Fruit fly (Drosophila melanogaster) whole organism, embryonic: ENCODE data around the gene Snx1.

ENCODE experiments used
- Blimp-1 ChIP-seq: fragments of 200-800 bp; sonication (Bioruptor generic); optimal IDR thresholded peaks from 3 replicates; lab custom pipeline; 2018; ENCODE audit warnings: missing biosample characterization, missing genetic modification characterization, mild to moderate bottlenecking, moderate library complexity, missing genetic modification reagents
- CG1024 ChIP-seq: fragments of 200-800 bp; sonication (Bioruptor generic); IDR thresholded peaks from 2 replicates; pipeline ENCODE4 v1.3.6; 2022; ENCODE audit warnings: missing biosample characterization, missing genetic modification characterization
- CG10366 ChIP-seq: fragments of 200-800 bp; sonication (Bioruptor generic); IDR thresholded peaks from 2 replicates; pipeline ENCODE4 v1.3.6; 2022; ENCODE audit warnings: missing biosample characterization, missing genetic modification characterization
- CG11723 ChIP-seq: fragments of 200-800 bp; sonication (Bioruptor generic); optimal IDR thresholded peaks from 2 replicates; lab custom pipeline; 2017; ENCODE audit warnings: missing biosample characterization, mild to moderate bottlenecking, missing genetic modification characterization
- CG13424 ChIP-seq: fragments of 200-800 bp; sonication (Bioruptor generic); optimal IDR thresholded peaks from 2 replicates; lab custom pipeline; 2019; ENCODE audit warnings: missing biosample characterization, mild to moderate bottlenecking, missing genetic modification characterization, moderate library complexity
- CG14860 ChIP-seq: fragments of 200-800 bp; sonication (Bioruptor generic); IDR thresholded peaks from 3 replicates; pipeline ENCODE4 v1.3.6; 2022; ENCODE audit warnings: missing biosample characterization, missing genetic modification characterization; ENCODE audit not compliant: partially characterized antibody
- CG1529 ChIP-seq: fragments of 200-800 bp; sonication (Bioruptor generic); optimal IDR thresholded peaks from 3 replicates; lab custom pipeline; 2018; ENCODE audit warnings: missing biosample characterization, missing genetic modification characterization
- CG17385 ChIP-seq: fragments of 200-800 bp; sonication (Bioruptor generic); optimal IDR thresholded peaks from 3 replicates; lab custom pipeline; 2018; ENCODE audit warnings: missing biosample characterization, mild to moderate bottlenecking, missing genetic modification characterization
- CG17802 ChIP-seq: fragments of 200-800 bp; sonication (Bioruptor generic); optimal IDR thresholded peaks from 2 replicates; lab custom pipeline; 2018; ENCODE audit warnings: missing biosample characterization, mild to moderate bottlenecking, missing genetic modification characterization, moderate library complexity
- CG18011 ChIP-seq: fragments of 200-800 bp; sonication (Bioruptor generic); optimal IDR thresholded peaks from 2 replicates; lab custom pipeline; 2017; ENCODE audit warnings: missing biosample characterization, missing genetic modification characterization, mild to moderate bottlenecking, moderate library complexity, missing genotype
- CG2678 ChIP-seq: fragments of 200-800 bp; sonication (Bioruptor generic); optimal IDR thresholded peaks from 3 replicates; lab custom pipeline; 2019; ENCODE audit warnings: missing biosample characterization, mild to moderate bottlenecking, missing genetic modification characterization, moderate library complexity
- CG3065 ChIP-seq: fragments of 200-800 bp; sonication (Bioruptor generic); optimal IDR thresholded peaks from 2 replicates; lab custom pipeline; 2016; ENCODE audit warnings: missing biosample characterization, missing genetic modification characterization
- CG31388 ChIP-seq: fragments of 200-800 bp; sonication (Bioruptor generic); optimal IDR thresholded peaks from 2 replicates; lab custom pipeline; 2016; ENCODE audit warnings: missing biosample characterization, missing genetic modification characterization
- CG3995 ChIP-seq: fragments of 200-800 bp; sonication (Bioruptor generic); optimal IDR thresholded peaks from 3 replicates; lab custom pipeline; 2016; ENCODE audit warnings: missing biosample characterization, missing genetic modification characterization
- CG4854 ChIP-seq: fragments of 200-800 bp; sonication (Bioruptor generic); optimal IDR thresholded peaks from 2 replicates; lab custom pipeline; 2016; ENCODE audit warnings: missing biosample characterization, missing genetic modification characterization, inconsistent platforms
- CG5180 ChIP-seq: fragments of 200-800 bp; sonication (Bioruptor generic); optimal IDR thresholded peaks from 3 replicates; lab custom pipeline; 2017; ENCODE audit warnings: missing biosample characterization, missing genetic modification characterization, mild to moderate bottlenecking, moderate library complexity, missing genetic modification reagents
- CG6854 ChIP-seq: fragments of 200-800 bp; sonication (Bioruptor generic); optimal IDR thresholded peaks from 3 replicates; lab custom pipeline; 2017; ENCODE audit warnings: missing biosample characterization, mild to moderate bottlenecking, missing genetic modification characterization
- CG8290 ChIP-seq, 3 experiments: fragments of 200-800 bp; sonication (Bioruptor generic); optimal IDR thresholded peaks; 2 replicates each; lab custom pipeline; 2016 to 2019; ENCODE audit warnings: missing biosample characterization in 3 of 3, missing genetic modification characterization in 3 of 3, mild to moderate bottlenecking in 2 of 3, moderate library complexity in 1 of 3
- CG8765 ChIP-seq: fragments of 200-800 bp; sonication (Bioruptor generic); IDR thresholded peaks from 2 replicates; pipeline ENCODE4 v1.3.6; 2022; ENCODE audit warnings: missing biosample characterization, missing genetic modification characterization
- CG9817 ChIP-seq: fragments of 200-800 bp; sonication (Bioruptor generic); optimal IDR thresholded peaks from 2 replicates; lab custom pipeline; 2018; ENCODE audit warnings: missing biosample characterization, mild to moderate bottlenecking, missing genetic modification characterization, moderate library complexity
- Drgx ChIP-seq: fragments of 200-800 bp; sonication (Bioruptor generic); IDR thresholded peaks from 2 replicates; pipeline ENCODE4 v1.3.6; 2022; ENCODE audit warnings: missing biosample characterization, missing genetic modification characterization
- ERR ChIP-seq: fragments of 200-800 bp; sonication (Bioruptor generic); optimal IDR thresholded peaks from 2 replicates; lab custom pipeline; 2016; ENCODE audit warnings: missing biosample characterization, missing genetic modification characterization
- Elba2 ChIP-seq: fragments of 200-800 bp; sonication (Bioruptor generic); optimal IDR thresholded peaks from 3 replicates; lab custom pipeline; 2016; ENCODE audit warnings: missing biosample characterization, missing genetic modification characterization
- Gsc ChIP-seq: fragments of 200-800 bp; sonication (Bioruptor generic); IDR thresholded peaks from 2 replicates; pipeline ENCODE4 v1.3.6; 2022; ENCODE audit warnings: missing biosample characterization, missing genetic modification characterization
- H2.0 ChIP-seq: fragments of 200-800 bp; sonication (Bioruptor generic); IDR thresholded peaks from 2 replicates; pipeline ENCODE4 v1.3.6; 2022; ENCODE audit warnings: missing biosample characterization, missing genetic modification characterization
- HLH3B ChIP-seq: fragments of 200-800 bp; sonication (Bioruptor generic); IDR thresholded peaks from 2 replicates; pipeline ENCODE4 v1.3.6; 2022; ENCODE audit warnings: missing biosample characterization, missing genetic modification characterization
- MTF-1 ChIP-seq: fragments of 200-800 bp; sonication (Bioruptor generic); optimal IDR thresholded peaks from 2 replicates; lab custom pipeline; 2018; ENCODE audit warnings: missing biosample characterization, mild to moderate bottlenecking, missing genetic modification characterization, borderline replicate concordance
- Optix ChIP-seq: fragments of 200-800 bp; sonication (Bioruptor generic); IDR thresholded peaks from 3 replicates; pipeline ENCODE4 v1.3.6; 2022; ENCODE audit warnings: missing biosample characterization, missing genetic modification characterization
- Rfx ChIP-seq: fragments of 200-800 bp; sonication (Bioruptor generic); IDR thresholded peaks from 2 replicates; pipeline ENCODE4 v1.3.6; 2022; ENCODE audit warnings: missing biosample characterization, missing genetic modification characterization
- Sin3A ChIP-seq: fragments of >200 bp; optimal IDR thresholded peaks from 2 replicates; lab custom pipeline; 2018
- Sry-δ ChIP-seq: fragments of 200-800 bp; sonication (Bioruptor generic); optimal IDR thresholded peaks from 2 replicates; lab custom pipeline; 2016; ENCODE audit warnings: missing biosample characterization, missing genetic modification characterization
- Vsx1 ChIP-seq: fragments of 200-800 bp; sonication (Bioruptor generic); optimal IDR thresholded peaks from 2 replicates; lab custom pipeline; 2017; ENCODE audit warnings: missing biosample characterization, mild to moderate bottlenecking, missing genetic modification characterization, missing genetic modification reagents
- YL-1 ChIP-seq: fragments of 200-800 bp; sonication (Bioruptor generic); optimal IDR thresholded peaks from 3 replicates; lab custom pipeline; 2017; ENCODE audit warnings: missing biosample characterization, mild to moderate bottlenecking, missing genetic modification characterization
- al ChIP-seq: fragments of 200-800 bp; sonication (Bioruptor generic); IDR thresholded peaks from 2 replicates; pipeline ENCODE4 v1.3.6; 2022; ENCODE audit warnings: missing biosample characterization, missing genetic modification characterization
- ara ChIP-seq: fragments of 200-800 bp; sonication (Bioruptor generic); IDR thresholded peaks from 2 replicates; pipeline ENCODE4 v1.3.6; 2022; ENCODE audit warnings: missing biosample characterization, missing genetic modification characterization
- ash1 ChIP-seq: fragments of 200-800 bp; sonication (Bioruptor generic); optimal IDR thresholded peaks from 2 replicates; lab custom pipeline; 2018; ENCODE audit warnings: missing biosample characterization, mild to moderate bottlenecking, missing genetic modification characterization
- br ChIP-seq: fragments of >200 bp; optimal IDR thresholded peaks from 2 replicates; lab custom pipeline; 2017
- ci ChIP-seq: fragments of 200-800 bp; sonication (Bioruptor generic); IDR thresholded peaks from 3 replicates; pipeline ENCODE4 v1.3.6; 2022; ENCODE audit warnings: missing biosample characterization, missing genetic modification characterization
- croc ChIP-seq: fragments of 200-800 bp; sonication (Bioruptor generic); conservative IDR thresholded peaks from 3 replicates; pipeline ENCODE4 v1.3.6; 2022; ENCODE audit warnings: missing biosample characterization, missing genetic modification characterization
- dimm ChIP-seq: fragments of 200-800 bp; sonication (Bioruptor generic); IDR thresholded peaks from 2 replicates; pipeline ENCODE4 v1.3.6; 2022; ENCODE audit warnings: missing biosample characterization, missing genetic modification characterization
- gsb ChIP-seq: fragments of 200-800 bp; sonication (Bioruptor generic); IDR thresholded peaks from 2 replicates; pipeline ENCODE4 v1.3.6; 2022; ENCODE audit warnings: missing biosample characterization, missing genetic modification characterization
- gt ChIP-seq: fragments of 200-800 bp; sonication (Bioruptor generic); IDR thresholded peaks from 2 replicates; pipeline ENCODE4 v1.3.6; 2022; ENCODE audit warnings: missing biosample characterization, missing genetic modification characterization
- klu ChIP-seq: fragments of 200-800 bp; sonication (Bioruptor generic); IDR thresholded peaks from 2 replicates; pipeline ENCODE4 v1.3.6; 2022; ENCODE audit warnings: missing biosample characterization, missing genetic modification characterization
- kni ChIP-seq: fragments of 200-800 bp; sonication (Bioruptor generic); optimal IDR thresholded peaks from 3 replicates; lab custom pipeline; 2017; ENCODE audit warnings: mild to moderate bottlenecking, missing biosample characterization, missing genetic modification reagents, missing genetic modification characterization
- nmo ChIP-seq: fragments of 200-800 bp; sonication (Bioruptor generic); optimal IDR thresholded peaks from 2 replicates; lab custom pipeline; 2018; ENCODE audit warnings: missing biosample characterization, mild to moderate bottlenecking, missing genetic modification characterization, moderate library complexity
- otp ChIP-seq: fragments of 200-800 bp; sonication (Bioruptor generic); IDR thresholded peaks from 3 replicates; pipeline ENCODE4, ENCODE4 v1.3.6; 2022; ENCODE audit warnings: missing biosample characterization, missing genetic modification characterization
- pb ChIP-seq: fragments of 200-800 bp; sonication (Bioruptor generic); optimal IDR thresholded peaks from 3 replicates; lab custom pipeline; 2016; ENCODE audit warnings: missing biosample characterization, missing genetic modification characterization
- sens ChIP-seq: fragments of 200-800 bp; sonication (Bioruptor generic); peaks from one replicate; lab custom pipeline; 2016; ENCODE audit warnings: missing biosample characterization, missing genetic modification characterization
- sqz ChIP-seq: fragments of 200-800 bp; sonication (Bioruptor generic); optimal IDR thresholded peaks from 3 replicates; lab custom pipeline; 2018; ENCODE audit warnings: missing biosample characterization, mild to moderate bottlenecking, missing genetic modification characterization
- sug ChIP-seq: fragments of 200-800 bp; optimal IDR thresholded peaks from 2 replicates; lab custom pipeline; 2019; ENCODE audit warnings: missing biosample characterization, mild to moderate bottlenecking, missing genetic modification characterization, moderate library complexity
- tup ChIP-seq: fragments of 200-800 bp; sonication (Bioruptor generic); optimal IDR thresholded peaks from 2 replicates; lab custom pipeline; 2016; ENCODE audit warnings: missing biosample characterization, mild to moderate bottlenecking, missing genetic modification characterization, moderate library complexity
- z ChIP-seq: fragments of 200-800 bp; sonication (Bioruptor generic); IDR thresholded peaks from 3 replicates; pipeline ENCODE4 v1.3.6; 2022; ENCODE audit warnings: missing biosample characterization, missing genetic modification characterization

Gene Snx1

dm6 chr2L:3435086-3435485 is 14.4 kb upstream of the Snx1 start (continued):
- TF ChIP-seq YL-1 (GFP tag; lab: Kevin White, UChicago) (no peak), CG1529 (no peak), Elba2 (GFP tag; lab: Kevin White, UChicago) (no peak), ash1 (no peak), otp (GFP tag; lab: Robert Waterston, UW) (peak; percentile 71; the same call in 2 of the 3 replicates), CG17385 (GFP tag; lab: Kevin White, UChicago) (peak; percentile 10), Rfx (GFP tag; lab: Robert Waterston, UW) (peak; percentile 52; the same call in 1 of the 2 replicates), Gsc (GFP tag; lab: Robert Waterston, UW) (0 out of 2 replicates have a peak, but pooled peaks have one; percentile 31), kni (GFP tag; lab: Kevin White, UChicago) (no peak), sug (tag; lab: Kevin White, UChicago) (no peak), Optix (GFP tag; lab: Robert Waterston, UW) (peak; percentile 69), CG3995 (no peak), CG11723 (GFP tag; lab: Kevin White, UChicago) (no peak), HLH3B (GFP tag; lab: Robert Waterston, UW) (peak; percentile 78), CG17802 (tag; lab: Kevin White, UChicago) (no peak), Vsx1 (no peak), CG5180 (GFP tag; lab: Kevin White, UChicago) (peak; percentile 26), CG4854 (GFP tag; lab: Kevin White, UChicago) (no peak), ERR (GFP tag; lab: Kevin White, UChicago) (no peak), CG1024 (peak; percentile 40; the same call in 1 of the 2 replicates), tup (GFP tag; lab: Kevin White, UChicago) (no peak), CG31388 (GFP tag; lab: Kevin White, UChicago) (no peak), ci (peak; percentile 75; the same call in 2 of the 3 replicates), CG14860 (GFP tag; lab: Robert Waterston, UW) (no peak), CG2678 (peak; percentile 54), CG8290 (GFP tag; optimal IDR thresholded peaks at IDR 0.05; lab: Kevin White, UChicago) (no peak), CG8290 (tag; optimal IDR thresholded peaks at IDR 0.05; lab: Kevin White, UChicago) (no peak), Sin3A (lab: Kevin White, UChicago) (no peak), gt (no peak), sqz (GFP tag; lab: Kevin White, UChicago) (no peak), CG13424 (tag; lab: Kevin White, UChicago) (peak; percentile 39), ara (GFP tag; lab: Robert Waterston, UW) (peak; percentile 58; the same call in 1 of the 2 replicates), Blimp-1 (GFP tag; lab: Kevin White, UChicago) (peak; percentile 52), H2.0 (GFP tag; lab: Robert Waterston, UW) (peak; percentile 19; the same call in 1 of the 2 replicates), pb (GFP tag; lab: Kevin White, UChicago) (no peak), klu (GFP tag; lab: Robert Waterston, UW) (no peak), Sry-δ (GFP tag; lab: Kevin White, UChicago) (no peak), CG9817 (tag; lab: Kevin White, UChicago) (no peak), CG8765 (GFP tag; lab: Robert Waterston, UW) (no peak), CG10366 (GFP tag; lab: Robert Waterston, UW) (peak; percentile 47), CG18011 (no peak), sens (GFP tag; lab: Kevin White, UChicago) (peak; percentile 85), nmo (GFP tag; lab: Kevin White, UChicago) (peak; percentile 48), croc (GFP tag; lab: Robert Waterston, UW) (peak; percentile 57), al (no peak), CG6854 (GFP tag; lab: Kevin White, UChicago) (no peak), z (GFP tag; lab: Robert Waterston, UW) (no peak), dimm (GFP tag; lab: Robert Waterston, UW) (no peak), MTF-1 (GFP tag; lab: Kevin White, UChicago) (no peak), br (lab: Kevin White, UChicago) (no peak), Drgx (peak; percentile 47; the same call in 1 of the 2 replicates), gsb (GFP tag; lab: Robert Waterston, UW) (no peak), CG3065 (GFP tag; lab: Kevin White, UChicago) (no peak)
